Fruit fly (Drosophila melanogaster): Measurements from ENCODE around the gene CG13760.
A peak's percentile ranks its signal among the peaks of the same experiment; 100 is the strongest.

The CG13760 gene

DNA sequence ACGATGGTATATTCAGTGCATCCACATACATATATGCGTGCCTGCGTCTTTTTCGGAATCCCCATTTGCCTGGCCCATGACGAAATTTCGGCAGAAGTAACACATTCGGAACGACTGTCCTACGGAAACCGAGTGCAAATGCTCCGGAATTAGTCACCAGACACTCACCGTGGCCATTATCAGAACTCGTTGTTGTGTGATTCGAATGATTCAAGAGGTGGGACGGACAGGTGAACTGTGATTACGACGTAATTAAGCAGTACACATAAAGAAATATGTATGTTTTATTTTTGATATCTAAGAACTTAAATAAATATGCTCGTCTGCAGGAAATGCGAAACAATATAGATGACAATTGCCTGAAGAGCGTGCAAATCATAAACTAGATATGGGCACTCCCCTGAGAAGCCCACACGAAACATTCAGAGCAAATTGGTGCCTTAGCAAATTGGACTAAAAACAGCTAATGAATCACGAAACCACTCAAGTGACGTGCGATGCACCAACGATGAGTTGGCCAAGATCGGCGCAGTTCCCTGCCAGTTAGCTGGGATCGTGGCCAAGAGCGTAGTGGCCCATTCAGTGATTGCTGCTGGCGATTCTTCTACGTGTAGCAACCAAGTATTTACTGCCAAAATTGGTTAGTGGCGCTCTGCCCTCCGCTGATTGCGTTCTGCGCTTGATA lies 6.0 kb upstream of the CG13760 start (continued):
- no peak for TF ChIP-seq CG7745 (tag; optimal IDR thresholded peaks at IDR 0.05)
- TF ChIP-seq Xrp1 (GFP tag; IDR thresholded peaks at IDR 0.05), result no peak
- no peak for TF ChIP-seq mam (GFP tag; optimal IDR thresholded peaks at IDR 0.05)
- no peak for TF ChIP-seq CG1792 (GFP tag; optimal IDR thresholded peaks at IDR 0.05)
- TF ChIP-seq CG6689 (GFP tag; IDR thresholded peaks at IDR 0.05), result 0 out of 2 replicates have a peak, but pooled peaks have one; percentile 13
- no peak for TF ChIP-seq mld (GFP tag; IDR thresholded peaks at IDR 0.05; ENCODE audit: partially characterized antibody)
- peak; percentile 57 for TF ChIP-seq CG9727 (GFP tag; optimal IDR thresholded peaks at IDR 0.05)
- TF ChIP-seq lmd (GFP tag; IDR thresholded peaks at IDR 0.05), result peak; percentile 28; the same call in 1 of the 2 replicates
- no peak for TF ChIP-seq NC2α (GFP tag; optimal IDR thresholded peaks at IDR 0.05)
- TF ChIP-seq CG30403 (GFP tag; optimal IDR thresholded peaks at IDR 0.05), result peak; percentile 45
- no peak for TF ChIP-seq CG3995 (GFP tag; optimal IDR thresholded peaks at IDR 0.05)
- no peak for TF ChIP-seq ems (GFP tag; optimal IDR thresholded peaks at IDR 0.05)
- TF ChIP-seq caup (GFP tag; optimal IDR thresholded peaks at IDR 0.05; ENCODE audit: severe bottlenecking), result peak; percentile 15
- TF ChIP-seq CTCF (GFP tag; optimal IDR thresholded peaks at IDR 0.05), result no peak
- peak; percentile 16 for TF ChIP-seq CG17359 (tag; optimal IDR thresholded peaks at IDR 0.05)
- TF ChIP-seq CG8944 (GFP tag; optimal IDR thresholded peaks at IDR 0.05), result no peak
- no peak for TF ChIP-seq CG11398 (GFP tag; optimal IDR thresholded peaks at IDR 0.05)
- TF ChIP-seq CG9797 (GFP tag; optimal IDR thresholded peaks at IDR 0.05), result no peak
- TF ChIP-seq lbe (GFP tag; optimal IDR thresholded peaks at IDR 0.05), result no peak
- TF ChIP-seq CG14710 (tag; optimal IDR thresholded peaks at IDR 0.05), result no peak
- TF ChIP-seq CG7556 (GFP tag; optimal IDR thresholded peaks at IDR 0.05), result peak; percentile 59
- TF ChIP-seq esg (GFP tag; conservative IDR thresholded peaks at IDR 0.05), result 0 out of 2 replicates have a peak, but pooled peaks have one; percentile 16
- TF ChIP-seq unpg (GFP tag; optimal IDR thresholded peaks at IDR 0.05), result no peak
- no peak for TF ChIP-seq sim (GFP tag; IDR thresholded peaks at IDR 0.05)
- TF ChIP-seq Hr51 (GFP tag; optimal IDR thresholded peaks at IDR 0.05), result peak in 1 of 2 experiments; percentile 48
- peak; percentile 9 for TF ChIP-seq Nf-YC (tag; optimal IDR thresholded peaks at IDR 0.05)
- no peak for TF ChIP-seq pita (GFP tag; optimal IDR thresholded peaks at IDR 0.05)
- TF ChIP-seq CG32532 (GFP tag; IDR thresholded peaks at IDR 0.05), result peak; percentile 44; the same call in 1 of the 2 replicates
- peak; percentile 29 for TF ChIP-seq nmo (GFP tag; optimal IDR thresholded peaks at IDR 0.05)
- no peak for TF ChIP-seq NC2β (GFP tag; optimal IDR thresholded peaks at IDR 0.05)
- TF ChIP-seq CG5180 (GFP tag; optimal IDR thresholded peaks at IDR 0.05), result no peak
- TF ChIP-seq Deaf1 (tag; optimal IDR thresholded peaks at IDR 0.05), result no peak
- no peak for TF ChIP-seq CG18764 (GFP tag; optimal IDR thresholded peaks at IDR 0.05)
- TF ChIP-seq Meics (GFP tag; optimal IDR thresholded peaks at IDR 0.05), result peak; percentile 72
- no peak for TF ChIP-seq CG34224 (GFP tag; IDR thresholded peaks at IDR 0.05; ENCODE audit: partially characterized antibody)
- no peak for TF ChIP-seq CG16813 (GFP tag; IDR thresholded peaks at IDR 0.05; ENCODE audit: partially characterized antibody)
- TF ChIP-seq Dek (tag; optimal IDR thresholded peaks at IDR 0.05), result no peak
- TF ChIP-seq CG2712 (tag; optimal IDR thresholded peaks at IDR 0.05), result peak; percentile 14
- TF ChIP-seq CG9437 (GFP tag; optimal IDR thresholded peaks at IDR 0.05), result peak; percentile 31
- no peak for TF ChIP-seq run (tag; optimal IDR thresholded peaks at IDR 0.05)
- TF ChIP-seq CG13775 (GFP tag; optimal IDR thresholded peaks at IDR 0.05), result peak; percentile 21
- TF ChIP-seq hth (optimal IDR thresholded peaks at IDR 0.05), result no peak
- TF ChIP-seq CG2889 (GFP tag; IDR thresholded peaks at IDR 0.05), result no peak
- peak; percentile 32; the same call in 1 of the 2 replicates for TF ChIP-seq ranshi (GFP tag; IDR thresholded peaks at IDR 0.05)
- TF ChIP-seq sd (tag; optimal IDR thresholded peaks at IDR 0.05), result peak; percentile 45
- no peak for TF ChIP-seq sima (GFP tag; optimal IDR thresholded peaks at IDR 0.05)
- TF ChIP-seq CG1024 (GFP tag; IDR thresholded peaks at IDR 0.05), result no peak
- no peak for TF ChIP-seq CG7357 (GFP tag; IDR thresholded peaks at IDR 0.05)
- TF ChIP-seq CG31441 (GFP tag; IDR thresholded peaks at IDR 0.05), result no peak
- no peak for TF ChIP-seq odd (GFP tag; optimal IDR thresholded peaks at IDR 0.05)

All from whole organism, embryonic.